Fruit fly (Drosophila melanogaster): ENCODE measurements around the gene CG7950.

The CG7950 gene

DNA sequence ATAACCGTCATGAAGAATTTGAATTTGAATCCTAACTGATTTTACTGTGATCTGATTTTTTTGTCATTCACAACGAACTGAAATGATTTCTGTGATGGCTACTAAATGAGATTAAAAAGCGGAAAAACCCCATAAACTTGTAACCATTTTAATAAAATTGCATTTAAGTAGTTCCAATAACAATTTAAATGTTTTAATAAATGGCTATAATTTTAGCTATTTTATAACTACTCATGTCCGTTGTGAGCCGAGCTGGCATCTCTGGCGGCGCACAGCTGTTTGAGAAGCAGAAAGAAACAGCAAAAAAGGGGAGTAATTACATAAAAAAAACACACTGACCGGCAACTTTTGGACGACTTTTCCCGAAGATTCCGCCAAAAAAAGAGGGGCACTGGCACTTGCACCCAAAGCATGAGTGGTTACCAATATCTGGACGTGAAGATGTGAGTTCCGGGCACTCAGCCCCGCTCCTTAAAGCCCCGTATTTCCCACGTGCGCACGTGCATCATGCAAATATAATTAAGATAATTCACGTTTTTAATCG, at the start of gene CG7950, which contains the start of gene Rpp14a (continued):
- TF ChIP-seq pfk (GFP tag; optimal IDR thresholded peaks at IDR 0.05): no peak
- peak; percentile 42 for TF ChIP-seq CG9437 (GFP tag; optimal IDR thresholded peaks at IDR 0.05)
- TF ChIP-seq dmrt99B (tag; optimal IDR thresholded peaks at IDR 0.05): peak; percentile 60
- peak; percentile 76 for TF ChIP-seq sob (GFP tag; IDR thresholded peaks at IDR 0.05)
- peak; percentile 81 for TF ChIP-seq CoRest (tag; optimal IDR thresholded peaks at IDR 0.05)
- TF ChIP-seq Hr39 (optimal IDR thresholded peaks at IDR 0.05): no peak
- TF ChIP-seq ap (GFP tag; IDR thresholded peaks at IDR 0.05): peak; percentile 73
- no peak for TF ChIP-seq CG1647 (GFP tag; optimal IDR thresholded peaks at IDR 0.05)
- TF ChIP-seq CG4424 (GFP tag; optimal IDR thresholded peaks at IDR 0.05): peak; percentile 73
- TF ChIP-seq wor (GFP tag; IDR thresholded peaks at IDR 0.05): peak; percentile 54; the same call in 1 of the 2 replicates
- peak; percentile 90 for TF ChIP-seq Rfx (GFP tag; IDR thresholded peaks at IDR 0.05)
- TF ChIP-seq ken (GFP tag; IDR thresholded peaks at IDR 0.05): peak; percentile 82
- no peak for TF ChIP-seq GATAe (GFP tag; conservative IDR thresholded peaks at IDR 0.05)
- peak; percentile 73 for TF ChIP-seq fu2 (GFP tag; optimal IDR thresholded peaks at IDR 0.05)
- TF ChIP-seq corto (GFP tag; optimal IDR thresholded peaks at IDR 0.05): peak; percentile 14
- TF ChIP-seq ash1 (GFP tag; optimal IDR thresholded peaks at IDR 0.05): no peak
- TF ChIP-seq zen (tag; optimal IDR thresholded peaks at IDR 0.05): peak; percentile 75
- no peak for TF ChIP-seq Vsx1 (GFP tag; optimal IDR thresholded peaks at IDR 0.05)
- TF ChIP-seq gem (tag; optimal IDR thresholded peaks at IDR 0.05): peak; percentile 88
- TF ChIP-seq CG2116 (GFP tag; optimal IDR thresholded peaks at IDR 0.05): peak; percentile 64
- TF ChIP-seq Neu2 (GFP tag; optimal IDR thresholded peaks at IDR 0.05; ENCODE audit: borderline replicate concordance): peak; percentile 57
- TF ChIP-seq Nf-YC (tag; optimal IDR thresholded peaks at IDR 0.05): peak; percentile 65
- TF ChIP-seq CG10209 (GFP tag; optimal IDR thresholded peaks at IDR 0.05): peak; percentile 72
- TF ChIP-seq CG14710 (tag; optimal IDR thresholded peaks at IDR 0.05): peak; percentile 78
- TF ChIP-seq pita (GFP tag; optimal IDR thresholded peaks at IDR 0.05): no peak
- TF ChIP-seq HLHmδ (GFP tag; optimal IDR thresholded peaks at IDR 0.05): no peak
- peak; percentile 40 for TF ChIP-seq CG3995 (GFP tag; optimal IDR thresholded peaks at IDR 0.05)
- TF ChIP-seq zen2 (GFP tag; IDR thresholded peaks at IDR 0.05; ENCODE audit: partially characterized antibody): no peak; the same call in 2 of the 3 replicates
- peak; percentile 79 for TF ChIP-seq ara (GFP tag; IDR thresholded peaks at IDR 0.05)
- TF ChIP-seq zf30C (GFP tag; optimal IDR thresholded peaks at IDR 0.05): peak; percentile 38
- peak; percentile 47 for TF ChIP-seq ssp (GFP tag; IDR thresholded peaks at IDR 0.05)
- TF ChIP-seq CG13775 (GFP tag; optimal IDR thresholded peaks at IDR 0.05): peak; percentile 75
- peak; percentile 79 for TF ChIP-seq NfI (GFP tag; optimal IDR thresholded peaks at IDR 0.05)
- peak; percentile 83 to 97 for TF ChIP-seq Pdp1 (GFP tag; optimal IDR thresholded peaks at IDR 0.05)
- TF ChIP-seq pzg (GFP tag; optimal IDR thresholded peaks at IDR 0.05): peak; percentile 58
- no peak for TF ChIP-seq MTF-1 (GFP tag; optimal IDR thresholded peaks at IDR 0.05; ENCODE audit: borderline replicate concordance)
- peak; percentile 61 for TF ChIP-seq btn (GFP tag; optimal IDR thresholded peaks at IDR 0.05)
- TF ChIP-seq CG2202 (tag; optimal IDR thresholded peaks at IDR 0.05): peak; percentile 55
- peak; percentile 43 for TF ChIP-seq slou (GFP tag; optimal IDR thresholded peaks at IDR 0.05)
- peak; percentile 48 for TF ChIP-seq CG18619 (GFP tag; optimal IDR thresholded peaks at IDR 0.05)
- peak; percentile 85 for TF ChIP-seq az2 (GFP tag; optimal IDR thresholded peaks at IDR 0.05)
- TF ChIP-seq CG9797 (GFP tag; optimal IDR thresholded peaks at IDR 0.05): peak; percentile 11
- peak; percentile 84 for TF ChIP-seq unpg (GFP tag; optimal IDR thresholded peaks at IDR 0.05)
- peak; percentile 65 for TF ChIP-seq CG18011 (GFP tag; optimal IDR thresholded peaks at IDR 0.05)
- TF ChIP-seq CG3407 (GFP tag; optimal IDR thresholded peaks at IDR 0.05): peak; percentile 36
- no peak for TF ChIP-seq peb (GFP tag; IDR thresholded peaks at IDR 0.05)
- TF ChIP-seq croc (GFP tag; conservative IDR thresholded peaks at IDR 0.05): no peak; the same call in 1 of the 3 replicates
- TF ChIP-seq CG1603 (tag; optimal IDR thresholded peaks at IDR 0.05): peak; percentile 89
- TF ChIP-seq oc (tag; optimal IDR thresholded peaks at IDR 0.05): peak; percentile 74
- TF ChIP-seq sima (GFP tag; optimal IDR thresholded peaks at IDR 0.05): peak; percentile 69
